Fruit fly (Drosophila melanogaster) whole organism, embryonic: ENCODE results near the gene ND-18.

Experiments
- Ada2b ChIP-seq: fragments of 200-800 bp; sonication (Bioruptor generic); IDR thresholded peaks from 2 replicates; pipeline ENCODE4 v1.3.6; 2022; ENCODE audit warnings: missing biosample characterization, missing genetic modification characterization
- CG10274 ChIP-seq: fragments of 200-800 bp; sonication (Bioruptor generic); optimal IDR thresholded peaks from 3 replicates; lab custom pipeline; 2017; ENCODE audit warnings: missing biosample characterization, mild to moderate bottlenecking, missing genetic modification characterization
- CG11695 ChIP-seq: fragments of 200-800 bp; sonication (Bioruptor generic); IDR thresholded peaks from 3 replicates; pipeline ENCODE4 v1.3.6; 2022; ENCODE audit warnings: missing biosample characterization, missing genetic modification characterization
- CG12155 ChIP-seq: fragments of 200-800 bp; sonication (Bioruptor generic); optimal IDR thresholded peaks from 3 replicates; lab custom pipeline; 2016; ENCODE audit warnings: missing biosample characterization, missing genetic modification characterization
- CG1233 ChIP-seq: fragments of 200-800 bp; sonication (Bioruptor generic); optimal IDR thresholded peaks from 4 replicates; lab custom pipeline; 2018; ENCODE audit warnings: missing biosample characterization, mild to moderate bottlenecking, missing genetic modification characterization
- CG12744 ChIP-seq: fragments of 200-800 bp; sonication (Bioruptor generic); optimal IDR thresholded peaks from 2 replicates; lab custom pipeline; 2016; ENCODE audit warnings: missing biosample characterization, missing genetic modification characterization
- CG13424 ChIP-seq: fragments of 200-800 bp; sonication (Bioruptor generic); optimal IDR thresholded peaks from 2 replicates; lab custom pipeline; 2019; ENCODE audit warnings: missing biosample characterization, mild to moderate bottlenecking, missing genetic modification characterization, moderate library complexity
- CG1792 ChIP-seq: fragments of 200-800 bp; sonication (Bioruptor generic); optimal IDR thresholded peaks from 2 replicates; lab custom pipeline; 2016; ENCODE audit warnings: missing biosample characterization, missing genetic modification characterization
- CG2712 ChIP-seq: fragments of 200-800 bp; optimal IDR thresholded peaks from 3 replicates; lab custom pipeline; 2019; ENCODE audit warnings: missing biosample characterization, mild to moderate bottlenecking, missing genetic modification characterization, moderate library complexity
- CG31365 ChIP-seq: fragments of 200-800 bp; sonication (Bioruptor generic); optimal IDR thresholded peaks from 2 replicates; lab custom pipeline; 2018; ENCODE audit warnings: missing biosample characterization, mild to moderate bottlenecking, missing genetic modification characterization
- CG31388 ChIP-seq: fragments of 200-800 bp; sonication (Bioruptor generic); optimal IDR thresholded peaks from 2 replicates; lab custom pipeline; 2016; ENCODE audit warnings: missing biosample characterization, missing genetic modification characterization
- CG32532 ChIP-seq: fragments of 200-800 bp; sonication (Bioruptor generic); IDR thresholded peaks from 2 replicates; pipeline ENCODE4 v1.3.6; 2022; ENCODE audit warnings: missing biosample characterization, missing genetic modification characterization
- CG34422 ChIP-seq: fragments of 200-800 bp; sonication (Bioruptor generic); IDR thresholded peaks from 3 replicates; pipeline ENCODE4 v1.3.6; 2022; ENCODE audit warnings: missing biosample characterization, missing genetic modification characterization
- CG42726 ChIP-seq: fragments of 200-800 bp; sonication (Bioruptor generic); IDR thresholded peaks from 2 replicates; pipeline ENCODE4 v1.3.6; 2022; ENCODE audit warnings: missing biosample characterization, missing genetic modification characterization; ENCODE audit not compliant: partially characterized antibody
- CG5953 ChIP-seq: fragments of 200-800 bp; sonication (Bioruptor generic); IDR thresholded peaks from 2 replicates; pipeline ENCODE4 v1.3.6; 2022; ENCODE audit warnings: missing biosample characterization, missing genetic modification characterization
- CG6654 ChIP-seq: fragments of 200-800 bp; sonication (Bioruptor generic); optimal IDR thresholded peaks from 2 replicates; lab custom pipeline; 2017; ENCODE audit warnings: missing biosample characterization, mild to moderate bottlenecking, missing genetic modification characterization
- CG6791 ChIP-seq: fragments of 200-800 bp; sonication (Bioruptor generic); IDR thresholded peaks from 3 replicates; pipeline ENCODE4 v1.3.6; 2022; ENCODE audit warnings: missing biosample characterization, missing genetic modification characterization; ENCODE audit not compliant: partially characterized antibody
- CG7372 ChIP-seq: fragments of 200-800 bp; sonication (Bioruptor generic); IDR thresholded peaks from 2 replicates; pipeline ENCODE4 v1.3.6; 2022; ENCODE audit warnings: missing biosample characterization, missing genetic modification characterization
- CG7745 ChIP-seq: fragments of 200-800 bp; sonication (Bioruptor generic); optimal IDR thresholded peaks from 2 replicates; lab custom pipeline; 2018; ENCODE audit warnings: missing biosample characterization, mild to moderate bottlenecking, missing genetic modification characterization, moderate library complexity
- CG8089 ChIP-seq: fragments of 200-800 bp; sonication (Bioruptor generic); optimal IDR thresholded peaks from 3 replicates; lab custom pipeline; 2016; ENCODE audit warnings: missing biosample characterization, missing genetic modification characterization
- CG8924 ChIP-seq: fragments of 200-800 bp; optimal IDR thresholded peaks from 3 replicates; lab custom pipeline; 2019; ENCODE audit warnings: missing biosample characterization, mild to moderate bottlenecking, missing genetic modification characterization, moderate library complexity
- CHES-1-like ChIP-seq: fragments of 200-800 bp; sonication (Bioruptor generic); optimal IDR thresholded peaks from 2 replicates; lab custom pipeline; 2016; ENCODE audit warnings: missing biosample characterization, missing genetic modification characterization
- CkIIα-i1 ChIP-seq: fragments of 200-800 bp; sonication (Bioruptor generic); IDR thresholded peaks from 2 replicates; pipeline ENCODE4 v1.3.6; 2022; ENCODE audit warnings: missing biosample characterization, missing genetic modification characterization
- Dip3 ChIP-seq: fragments of 200-800 bp; sonication (Bioruptor generic); optimal IDR thresholded peaks from 3 replicates; lab custom pipeline; 2016; ENCODE audit warnings: missing biosample characterization, missing genetic modification characterization
- H15 ChIP-seq: fragments of 200-800 bp; sonication (Bioruptor generic); IDR thresholded peaks from 3 replicates; pipeline ENCODE4 v1.3.6; 2022; ENCODE audit warnings: missing biosample characterization, missing genetic modification characterization
- HLH3B ChIP-seq: fragments of 200-800 bp; sonication (Bioruptor generic); IDR thresholded peaks from 2 replicates; pipeline ENCODE4 v1.3.6; 2022; ENCODE audit warnings: missing biosample characterization, missing genetic modification characterization
- Hey ChIP-seq: fragments of 200-800 bp; sonication (Bioruptor generic); optimal IDR thresholded peaks from 3 replicates; lab custom pipeline; 2018; ENCODE audit warnings: missing biosample characterization, mild to moderate bottlenecking, missing genetic modification characterization
- Hmr ChIP-seq: fragments of 200-800 bp; sonication (Bioruptor generic); optimal IDR thresholded peaks from 3 replicates; lab custom pipeline; 2017; ENCODE audit warnings: mild to moderate bottlenecking, missing biosample characterization, missing genetic modification reagents, missing genetic modification characterization
- Hmx ChIP-seq: fragments of 200-800 bp; sonication (Bioruptor generic); optimal IDR thresholded peaks from 2 replicates; lab custom pipeline; 2016; ENCODE audit warnings: missing biosample characterization, missing genetic modification characterization
- Lhr ChIP-seq: fragments of 200-800 bp; sonication (Bioruptor generic); optimal IDR thresholded peaks from 3 replicates; lab custom pipeline; 2017; ENCODE audit warnings: mild to moderate bottlenecking, missing biosample characterization, missing genetic modification reagents, missing genetic modification characterization
- Lim3 ChIP-seq: fragments of 200-800 bp; sonication (Bioruptor generic); IDR thresholded peaks from 2 replicates; pipeline ENCODE4 v1.3.6; 2022; ENCODE audit warnings: missing biosample characterization, missing genetic modification characterization
- Oli ChIP-seq: fragments of 200-800 bp; sonication (Bioruptor generic); optimal IDR thresholded peaks from 2 replicates; lab custom pipeline; 2018; ENCODE audit warnings: missing biosample characterization, mild to moderate bottlenecking, missing genetic modification characterization, moderate library complexity
- Sox100B ChIP-seq: fragments of 200-800 bp; sonication (Bioruptor generic); optimal IDR thresholded peaks from 3 replicates; lab custom pipeline; 2018; ENCODE audit warnings: missing biosample characterization, mild to moderate bottlenecking, missing genetic modification characterization
- Spps ChIP-seq: fragments of 200-800 bp; sonication (Bioruptor generic); optimal IDR thresholded peaks from 2 replicates; lab custom pipeline; 2018; ENCODE audit warnings: missing biosample characterization, mild to moderate bottlenecking, missing genetic modification characterization
- Taf1 ChIP-seq: fragments of 200-800 bp; sonication (Bioruptor generic); IDR thresholded peaks from 2 replicates; pipeline ENCODE4 v1.3.6; 2022; ENCODE audit warnings: missing biosample characterization, missing genetic modification characterization
- br ChIP-seq: fragments of >200 bp; optimal IDR thresholded peaks from 2 replicates; lab custom pipeline; 2017
- corto ChIP-seq: fragments of 200-800 bp; sonication (Bioruptor generic); optimal IDR thresholded peaks from 2 replicates; lab custom pipeline; 2016; ENCODE audit warnings: missing biosample characterization, mild to moderate bottlenecking, missing genetic modification characterization, moderate library complexity
- croc ChIP-seq: fragments of 200-800 bp; sonication (Bioruptor generic); conservative IDR thresholded peaks from 3 replicates; pipeline ENCODE4 v1.3.6; 2022; ENCODE audit warnings: missing biosample characterization, missing genetic modification characterization
- fd96Cb ChIP-seq: fragments of 200-800 bp; sonication (Bioruptor generic); optimal IDR thresholded peaks from 2 replicates; lab custom pipeline; 2018; ENCODE audit warnings: missing biosample characterization, mild to moderate bottlenecking, missing genetic modification characterization, moderate library complexity
- her ChIP-seq: fragments of 200-800 bp; sonication (Bioruptor generic); optimal IDR thresholded peaks from 2 replicates; lab custom pipeline; 2016; ENCODE audit warnings: missing biosample characterization, missing genetic modification characterization
- luna ChIP-seq: fragments of 200-800 bp; sonication (Bioruptor generic); optimal IDR thresholded peaks from 2 replicates; lab custom pipeline; 2016; ENCODE audit warnings: missing biosample characterization, missing genetic modification characterization
- mam ChIP-seq: fragments of 200-800 bp; sonication (Bioruptor generic); optimal IDR thresholded peaks from 3 replicates; lab custom pipeline; 2016; ENCODE audit warnings: missing biosample characterization, missing genetic modification characterization
- pfk ChIP-seq: fragments of 200-800 bp; sonication (Bioruptor generic); optimal IDR thresholded peaks from 2 replicates; lab custom pipeline; 2018; ENCODE audit warnings: missing biosample characterization, mild to moderate bottlenecking, missing genetic modification characterization, moderate library complexity
- slp2 ChIP-seq: fragments of 200-800 bp; sonication (Bioruptor generic); optimal IDR thresholded peaks from 2 replicates; lab custom pipeline; 2016; ENCODE audit warnings: missing biosample characterization, missing genetic modification characterization
- ssp ChIP-seq: fragments of 200-800 bp; sonication (Bioruptor generic); IDR thresholded peaks from 2 replicates; pipeline ENCODE4 v1.3.6; 2022; ENCODE audit warnings: missing biosample characterization, missing genetic modification characterization
- tio ChIP-seq: fragments of 200-800 bp; sonication (Bioruptor generic); optimal IDR thresholded peaks from 2 replicates; lab custom pipeline; 2017; ENCODE audit warnings: missing biosample characterization, missing genetic modification characterization, inconsistent platforms
- trh ChIP-seq: fragments of 200-800 bp; sonication (Bioruptor generic); optimal IDR thresholded peaks from 2 replicates; lab custom pipeline; 2016; ENCODE audit warnings: missing biosample characterization, missing genetic modification characterization
- ttk ChIP-seq: fragments of 200-800 bp; sonication (Bioruptor generic); IDR thresholded peaks from 2 replicates; pipeline ENCODE4 v2.1.2; 2022; ENCODE audit warnings: missing biosample characterization, missing genetic modification characterization
- vfl ChIP-seq: fragments of 200-800 bp; sonication (Bioruptor generic); optimal IDR thresholded peaks from 2 replicates; lab custom pipeline; 2016; ENCODE audit warnings: missing biosample characterization, missing genetic modification characterization
- yki ChIP-seq: fragments of >200 bp; optimal IDR thresholded peaks from 3 replicates; lab custom pipeline; 2018
- zen2 ChIP-seq: fragments of 200-800 bp; sonication (Bioruptor generic); IDR thresholded peaks from 3 replicates; pipeline ENCODE4 v1.3.6; 2022; ENCODE audit warnings: missing biosample characterization, missing genetic modification characterization; ENCODE audit not compliant: partially characterized antibody
- zf30C ChIP-seq: fragments of 200-800 bp; sonication (Bioruptor generic); optimal IDR thresholded peaks from 3 replicates; lab custom pipeline; 2018; ENCODE audit warnings: missing biosample characterization, mild to moderate bottlenecking, missing genetic modification characterization
- zfh2 ChIP-seq: fragments of 200-800 bp; sonication (Bioruptor generic); optimal IDR thresholded peaks from 2 replicates; lab custom pipeline; 2016; ENCODE audit warnings: missing biosample characterization, missing genetic modification characterization

The ND-18 gene

dm6 chrX:19496808-19497259, 4.6 kb downstream of the ND-18 start:
- no peak for TF ChIP-seq CG1792 (GFP tag; lab: Kevin White, UChicago)
- TF ChIP-seq CG11695 (GFP tag; lab: Robert Waterston, UW): no peak
- TF ChIP-seq Hey (tag; lab: Kevin White, UChicago): no peak
- no peak for TF ChIP-seq CG8924 (tag; lab: Kevin White, UChicago)
- peak; percentile 15 for TF ChIP-seq CG31365
- TF ChIP-seq vfl (GFP tag; lab: Kevin White, UChicago): no peak
- TF ChIP-seq Hmx (GFP tag; lab: Kevin White, UChicago): no peak
- TF ChIP-seq CG6654: no peak
- no peak for TF ChIP-seq CkIIα-i1
- no peak for TF ChIP-seq luna (GFP tag; lab: Kevin White, UChicago)
- TF ChIP-seq ttk (GFP tag; lab: Robert Waterston, UW): no peak
- no peak for TF ChIP-seq CHES-1-like
- TF ChIP-seq zf30C (GFP tag; lab: Kevin White, UChicago): peak; percentile 75
- TF ChIP-seq ssp: peak; percentile 25; the same call in 1 of the 2 replicates
- no peak for TF ChIP-seq CG8089
- no peak for TF ChIP-seq Dip3
- no peak for TF ChIP-seq tio (GFP tag; lab: Kevin White, UChicago)
- TF ChIP-seq br (lab: Kevin White, UChicago): no peak
- no peak for TF ChIP-seq Sox100B (GFP tag; lab: Kevin White, UChicago)
- TF ChIP-seq CG12155 (GFP tag; lab: Kevin White, UChicago): no peak
- TF ChIP-seq CG5953 (GFP tag; lab: Robert Waterston, UW): no peak
- TF ChIP-seq CG12744: no peak
- TF ChIP-seq zfh2 (GFP tag; lab: Kevin White, UChicago): peak; percentile 9
- no peak for TF ChIP-seq CG10274
- TF ChIP-seq corto (GFP tag; lab: Kevin White, UChicago): peak; percentile 27
- 0 out of 2 replicates have a peak, but pooled peaks have one; percentile 13 for TF ChIP-seq Taf1 (GFP tag; lab: Robert Waterston, UW)
- peak; percentile 53; the same call in 1 of the 2 replicates for TF ChIP-seq CG42726 (GFP tag; lab: Robert Waterston, UW)
- no peak for TF ChIP-seq croc
- peak; percentile 31 for TF ChIP-seq Lhr (GFP tag; lab: Kevin White, UChicago)
- no peak for TF ChIP-seq CG2712 (tag; lab: Kevin White, UChicago)
- no peak for TF ChIP-seq slp2 (GFP tag; lab: Kevin White, UChicago)
- TF ChIP-seq pfk (GFP tag; lab: Kevin White, UChicago): peak; percentile 60
- TF ChIP-seq Oli: no peak
- no peak for TF ChIP-seq Spps (tag; lab: Kevin White, UChicago)
- no peak for TF ChIP-seq CG1233 (GFP tag; lab: Kevin White, UChicago)
- no peak for TF ChIP-seq CG7745 (tag; lab: Kevin White, UChicago)
- no peak for TF ChIP-seq Lim3 (GFP tag; lab: Robert Waterston, UW)
- no peak for TF ChIP-seq her (GFP tag; lab: Kevin White, UChicago)
- no peak for TF ChIP-seq HLH3B
- no peak for TF ChIP-seq CG31388
- TF ChIP-seq zen2 (GFP tag; lab: Robert Waterston, UW): peak; percentile 58; the same call in 1 of the 3 replicates
- TF ChIP-seq CG7372: no peak
- no peak for TF ChIP-seq yki
- no peak for TF ChIP-seq CG13424 (tag; lab: Kevin White, UChicago)
- peak; percentile 8; the same call in 1 of the 3 replicates for TF ChIP-seq CG34422
- peak; percentile 15 for TF ChIP-seq mam
- peak; percentile 68 for TF ChIP-seq CG32532 (GFP tag; lab: Robert Waterston, UW)
- peak; percentile 74 for TF ChIP-seq CG6791
- TF ChIP-seq H15: no peak
- TF ChIP-seq trh (GFP tag; lab: Kevin White, UChicago): no peak
- TF ChIP-seq Hmr: no peak
- no peak for TF ChIP-seq fd96Cb (tag; lab: Kevin White, UChicago)
- no peak for TF ChIP-seq Ada2b (GFP tag; lab: Robert Waterston, UW)
